Worm (Caenorhabditis elegans): ENCODE results near the gene K06B4.4.

DNA sequence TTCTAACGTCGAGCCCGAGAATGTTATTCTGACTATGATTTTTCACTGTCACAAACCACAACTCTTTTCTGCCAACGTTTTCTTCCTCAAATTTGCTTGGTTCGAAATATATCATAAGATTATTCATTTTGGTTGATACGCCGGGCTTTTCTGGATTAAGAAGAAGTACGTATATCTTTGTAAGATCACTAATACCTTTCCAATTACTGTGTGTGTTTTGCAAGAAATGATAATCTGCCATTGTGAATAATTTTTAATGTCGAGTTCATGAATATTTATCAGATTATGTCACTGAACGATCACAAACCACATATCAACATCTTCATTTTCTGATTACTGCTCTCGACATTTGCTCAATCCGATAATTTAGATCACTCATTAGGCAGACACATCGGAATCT, 16.6 kb downstream of the K06B4.4 start, which contains the start of gene nhr-196:
- no peak for TF ChIP-seq ztf-23 (GFP tag; IDR thresholded peaks at IDR 0.05)
- TF ChIP-seq T22C8.4 (GFP tag; IDR thresholded peaks at IDR 0.05) = no peak
- TF ChIP-seq ztf-29 (GFP tag; IDR thresholded peaks at IDR 0.05) = no peak
- no peak for TF ChIP-seq cog-1 (tag; optimal IDR thresholded peaks at IDR 0.05)
- no peak for TF ChIP-seq flt-1 (GFP tag; IDR thresholded peaks at IDR 0.05)
- no peak for TF ChIP-seq tab-1 (GFP tag; IDR thresholded peaks at IDR 0.05)
- no peak for TF ChIP-seq ref-1 (GFP tag; conservative IDR thresholded peaks at IDR 0.05)
- TF ChIP-seq med-1 (GFP tag; optimal IDR thresholded peaks at IDR 0.05; ENCODE audit: insufficient read depth) = no peak
